Fruit fly (Drosophila melanogaster) whole organism, prepupa: ENCODE measurements around the gene GluProRS.

Source experiments
- CG10669 ChIP-seq: fragments of 200-800 bp; sonication (Bioruptor generic); optimal IDR thresholded peaks from 3 replicates; lab custom pipeline; 2018; ENCODE audit warnings: missing biosample characterization, mild to moderate bottlenecking, missing genetic modification characterization, moderate library complexity
- CG11294 ChIP-seq: fragments of 200-800 bp; sonication (Bioruptor generic); IDR thresholded peaks from 2 replicates; pipeline ENCODE4 v1.3.6; 2022; ENCODE audit warnings: missing biosample characterization, missing genetic modification characterization
- CG11762 ChIP-seq: fragments of 200-800 bp; sonication (Bioruptor generic); optimal IDR thresholded peaks from 3 replicates; lab custom pipeline; 2016; ENCODE audit warnings: missing biosample characterization, missing genetic modification characterization; ENCODE audit not compliant: insufficient read depth
- CG15336 ChIP-seq: fragments of 200-800 bp; sonication (Bioruptor generic); IDR thresholded peaks from 2 replicates; pipeline ENCODE4 v1.3.6; 2022; ENCODE audit warnings: missing biosample characterization, missing genetic modification characterization
- CG1621 ChIP-seq: fragments of 200-800 bp; sonication (Bioruptor generic); optimal IDR thresholded peaks from 3 replicates; lab custom pipeline; 2018; ENCODE audit warnings: missing biosample characterization, mild to moderate bottlenecking, missing genetic modification characterization
- CG16779 ChIP-seq: fragments of 200-800 bp; sonication (Bioruptor generic); optimal IDR thresholded peaks from 3 replicates; lab custom pipeline; 2017; ENCODE audit warnings: missing biosample characterization, mild to moderate bottlenecking, missing genetic modification characterization
- CG3032 ChIP-seq: fragments of 200-800 bp; optimal IDR thresholded peaks from 2 replicates; lab custom pipeline; 2019; ENCODE audit warnings: missing biosample characterization, mild to moderate bottlenecking, missing genetic modification characterization, moderate library complexity
- CG31627 ChIP-seq: fragments of 200-800 bp; sonication (Bioruptor generic); optimal IDR thresholded peaks from 3 replicates; lab custom pipeline; 2016; ENCODE audit warnings: missing biosample characterization, missing genetic modification characterization
- CG32006 ChIP-seq: fragments of 200-800 bp; sonication (Bioruptor generic); optimal IDR thresholded peaks from 3 replicates; lab custom pipeline; 2017; ENCODE audit warnings: missing biosample characterization, mild to moderate bottlenecking, missing genetic modification characterization
- CG34406 ChIP-seq: fragments of 200-800 bp; sonication (Bioruptor generic); optimal IDR thresholded peaks from 3 replicates; lab custom pipeline; 2016; ENCODE audit warnings: missing biosample characterization, missing genetic modification characterization
- CG3919 ChIP-seq: fragments of 200-800 bp; sonication (Bioruptor generic); optimal IDR thresholded peaks from 3 replicates; lab custom pipeline; 2016; ENCODE audit warnings: missing biosample characterization, missing genetic modification characterization
- CG6163 ChIP-seq: fragments of 200-800 bp; sonication (Bioruptor generic); IDR thresholded peaks from 3 replicates; pipeline ENCODE4 v1.3.6; 2022; ENCODE audit warnings: missing biosample characterization, missing genetic modification characterization
- CG6276 ChIP-seq: fragments of 200-800 bp; sonication (Bioruptor generic); optimal IDR thresholded peaks from 2 replicates; lab custom pipeline; 2017; ENCODE audit warnings: missing biosample characterization, mild to moderate bottlenecking, missing genetic modification characterization
- CG6808 ChIP-seq: fragments of 200-800 bp; sonication (Bioruptor generic); optimal IDR thresholded peaks from 3 replicates; lab custom pipeline; 2017; ENCODE audit warnings: missing biosample characterization, missing genetic modification characterization, mild to moderate bottlenecking, moderate library complexity, missing genetic modification reagents
- CG6854 ChIP-seq: fragments of 200-800 bp; sonication (Bioruptor generic); optimal IDR thresholded peaks from 2 replicates; lab custom pipeline; 2017; ENCODE audit warnings: missing biosample characterization, mild to moderate bottlenecking, missing genetic modification characterization
- CG7368 ChIP-seq: fragments of 200-800 bp; sonication (Bioruptor generic); optimal IDR thresholded peaks from 3 replicates; lab custom pipeline; 2016; ENCODE audit warnings: missing biosample characterization, missing genetic modification characterization
- CG8119 ChIP-seq: fragments of 200-800 bp; sonication (Bioruptor generic); IDR thresholded peaks from 3 replicates; pipeline ENCODE4 v1.3.6; 2022; ENCODE audit warnings: missing biosample characterization, missing genetic modification characterization
- CG8319 ChIP-seq: fragments of 200-800 bp; sonication (Bioruptor generic); optimal IDR thresholded peaks from 3 replicates; lab custom pipeline; 2016; ENCODE audit warnings: missing biosample characterization, missing genetic modification characterization
- CG8632 ChIP-seq: fragments of 200-800 bp; sonication (Bioruptor generic); optimal IDR thresholded peaks from 3 replicates; lab custom pipeline; 2016; ENCODE audit warnings: missing biosample characterization, missing genetic modification characterization
- CG9139 ChIP-seq: fragments of 200-800 bp; sonication (Bioruptor generic); optimal IDR thresholded peaks from 3 replicates; lab custom pipeline; 2017; ENCODE audit warnings: missing biosample characterization, mild to moderate bottlenecking, missing genetic modification characterization
- Eip75B ChIP-seq: fragments of 200-800 bp; sonication (Bioruptor generic); optimal IDR thresholded peaks from 3 replicates; lab custom pipeline; 2016; ENCODE audit warnings: missing biosample characterization, missing genetic modification characterization
- Eip78C ChIP-seq: fragments of 200-800 bp; sonication (Bioruptor generic); peaks from one replicate; lab custom pipeline; 2016; ENCODE audit warnings: missing biosample characterization, missing genetic modification characterization
- Eip93F ChIP-seq: fragments of 200-800 bp; sonication (Bioruptor generic); optimal IDR thresholded peaks from 2 replicates; lab custom pipeline; 2016; ENCODE audit warnings: missing biosample characterization, mild to moderate bottlenecking, missing genetic modification characterization
- Ets21C ChIP-seq: fragments of 200-800 bp; sonication (Bioruptor generic); optimal IDR thresholded peaks from 3 replicates; lab custom pipeline; 2016; ENCODE audit warnings: missing biosample characterization, missing genetic modification characterization
- Ets96B ChIP-seq: fragments of 200-800 bp; optimal IDR thresholded peaks from 2 replicates; lab custom pipeline; 2019; ENCODE audit warnings: missing biosample characterization, mild to moderate bottlenecking, missing genetic modification characterization, moderate library complexity
- Gug ChIP-seq: fragments of 200-800 bp; sonication (Bioruptor generic); IDR thresholded peaks from 2 replicates; pipeline ENCODE4 v1.3.6; 2022; ENCODE audit warnings: missing biosample characterization, missing genetic modification characterization
- Hr38 ChIP-seq: sonication (Bioruptor generic); optimal IDR thresholded peaks from 2 replicates; lab custom pipeline; 2016; ENCODE audit warnings: missing biosample characterization, missing genetic modification characterization
- Hr39 ChIP-seq: fragments of 200-800 bp; sonication (Bioruptor generic); optimal IDR thresholded peaks from 2 replicates; lab custom pipeline; 2016; ENCODE audit warnings: missing biosample characterization, missing genetic modification characterization
- Hr4 ChIP-seq: fragments of 200-800 bp; sonication (Bioruptor generic); optimal IDR thresholded peaks from 3 replicates; lab custom pipeline; 2016; ENCODE audit warnings: missing biosample characterization, missing genetic modification characterization
- Met ChIP-seq: fragments of 200-800 bp; sonication (Bioruptor generic); optimal IDR thresholded peaks from 3 replicates; lab custom pipeline; 2016; ENCODE audit warnings: missing biosample characterization, missing genetic modification characterization
- OdsH ChIP-seq: fragments of 200-800 bp; sonication (Bioruptor generic); optimal IDR thresholded peaks from 3 replicates; lab custom pipeline; 2016; ENCODE audit warnings: missing biosample characterization, missing genetic modification characterization
- Smox ChIP-seq: fragments of 200-800 bp; sonication (Bioruptor generic); optimal IDR thresholded peaks from 3 replicates; lab custom pipeline; 2016; ENCODE audit warnings: missing biosample characterization, missing genetic modification characterization
- Sox102F ChIP-seq: fragments of 200-800 bp; sonication (Bioruptor generic); optimal IDR thresholded peaks from 2 replicates; lab custom pipeline; 2016; ENCODE audit warnings: missing biosample characterization, mild to moderate bottlenecking, missing genetic modification characterization
- Sox14 ChIP-seq: fragments of 200-800 bp; sonication (Bioruptor generic); optimal IDR thresholded peaks from 3 replicates; lab custom pipeline; 2016; ENCODE audit warnings: missing biosample characterization, missing genetic modification characterization
- Sox15 ChIP-seq: fragments of 200-800 bp; sonication (Bioruptor generic); optimal IDR thresholded peaks from 3 replicates; lab custom pipeline; 2016; ENCODE audit warnings: missing biosample characterization, missing genetic modification characterization
- achi ChIP-seq: fragments of 200-800 bp; sonication (Bioruptor generic); optimal IDR thresholded peaks from 3 replicates; lab custom pipeline; 2016; ENCODE audit warnings: missing biosample characterization, missing genetic modification characterization
- acj6 ChIP-seq: fragments of 200-800 bp; sonication (Bioruptor generic); optimal IDR thresholded peaks from 3 replicates; lab custom pipeline; 2016; ENCODE audit warnings: missing biosample characterization, missing genetic modification characterization
- dsx ChIP-seq: fragments of 200-800 bp; optimal IDR thresholded peaks from 3 replicates; lab custom pipeline; 2019; ENCODE audit warnings: missing biosample characterization, mild to moderate bottlenecking, missing genetic modification characterization, moderate library complexity; ENCODE audit not compliant: poor library complexity, severe bottlenecking
- eg ChIP-seq: fragments of 200-800 bp; sonication (Bioruptor generic); IDR thresholded peaks from 3 replicates; pipeline ENCODE4 v1.3.6; 2022; ENCODE audit warnings: missing biosample characterization, missing genetic modification characterization
- esn ChIP-seq: fragments of 200-800 bp; sonication (Bioruptor generic); optimal IDR thresholded peaks from 2 replicates; lab custom pipeline; 2016; ENCODE audit warnings: missing biosample characterization, mild to moderate bottlenecking, missing genetic modification characterization, moderate library complexity
- fd59A ChIP-seq: fragments of 200-800 bp; sonication (Bioruptor generic); optimal IDR thresholded peaks from 2 replicates; lab custom pipeline; 2017; ENCODE audit warnings: missing biosample characterization, mild to moderate bottlenecking, missing genetic modification characterization, missing genetic modification reagents
- fkh ChIP-seq: fragments of 200-800 bp; sonication (Bioruptor generic); optimal IDR thresholded peaks from 3 replicates; lab custom pipeline; 2017; ENCODE audit warnings: missing biosample characterization, mild to moderate bottlenecking, missing genetic modification characterization, moderate library complexity
- lz ChIP-seq: fragments of 200-800 bp; sonication (Bioruptor generic); optimal IDR thresholded peaks from 3 replicates; lab custom pipeline; 2016; ENCODE audit warnings: missing biosample characterization, missing genetic modification characterization
- net ChIP-seq: fragments of 200-800 bp; sonication (Bioruptor generic); optimal IDR thresholded peaks from 3 replicates; lab custom pipeline; 2016; ENCODE audit warnings: missing biosample characterization, missing genetic modification characterization
- pdm3 ChIP-seq: fragments of 200-800 bp; sonication (Bioruptor generic); optimal IDR thresholded peaks from 3 replicates; lab custom pipeline; 2016; ENCODE audit warnings: missing biosample characterization, missing genetic modification characterization
- ss ChIP-seq, 2 experiments: fragments of 200-800 bp; sonication (Bioruptor generic); optimal IDR thresholded peaks; 2 replicates in 1 of 2; 3 replicates in 1 of 2; lab custom pipeline; 2017 to 2018; ENCODE audit warnings: mild to moderate bottlenecking in 2 of 2, missing biosample characterization in 2 of 2, missing genetic modification characterization in 2 of 2, moderate library complexity in 1 of 2
- svp ChIP-seq: fragments of 200-800 bp; sonication (Bioruptor generic); peaks from one replicate; lab custom pipeline; 2016; ENCODE audit warnings: missing biosample characterization, missing genetic modification characterization
- topi ChIP-seq: fragments of 200-800 bp; sonication (Bioruptor generic); optimal IDR thresholded peaks from 3 replicates; lab custom pipeline; 2016; ENCODE audit warnings: missing biosample characterization, missing genetic modification characterization
- vri ChIP-seq: fragments of 200-800 bp; sonication (Bioruptor generic); optimal IDR thresholded peaks from 3 replicates; lab custom pipeline; 2016; ENCODE audit warnings: missing biosample characterization, mild to moderate bottlenecking, missing genetic modification characterization

The GluProRS gene

dm6 chr3R:23942550-23942949 lies 15.6 kb downstream of the GluProRS start (continued):
- TF ChIP-seq esn = no peak

- no peak for TF ChIP-seq fd59A
- no peak for TF ChIP-seq Hr38 (GFP tag; lab: Kevin White, UChicago)
- peak; percentile 44 for TF ChIP-seq CG32006 (GFP tag; lab: Kevin White, UChicago)
- TF ChIP-seq CG8632 (GFP tag; lab: Kevin White, UChicago) = no peak
- TF ChIP-seq CG3032 (tag; lab: Kevin White, UChicago) = no peak
- TF ChIP-seq eg (GFP tag; lab: Robert Waterston, UW) = peak; percentile 70
- TF ChIP-seq Hr39 (GFP tag; lab: Kevin White, UChicago) = peak; percentile 26
- TF ChIP-seq CG6808 (GFP tag; lab: Kevin White, UChicago) = no peak
- TF ChIP-seq CG1621 = no peak
- no peak for TF ChIP-seq CG16779 (tag; lab: Kevin White, UChicago)
- TF ChIP-seq CG15336 = peak; percentile 56
- no peak for TF ChIP-seq CG10669 (GFP tag; lab: Kevin White, UChicago)
- no peak for TF ChIP-seq CG34406 (GFP tag; lab: Kevin White, UChicago)
- TF ChIP-seq ss (GFP tag; optimal IDR thresholded peaks at IDR 0.05; lab: Kevin White, UChicago) = no peak
- TF ChIP-seq CG9139 = no peak
- peak; percentile 23 for TF ChIP-seq CG3919
- TF ChIP-seq Sox15 = no peak
- no peak for TF ChIP-seq dsx (GFP tag; lab: Kevin White, UChicago)
- TF ChIP-seq Ets21C (GFP tag; lab: Kevin White, UChicago) = no peak
- peak; percentile 53 for TF ChIP-seq Hr4
- no peak for TF ChIP-seq Ets96B (tag; lab: Kevin White, UChicago)
- peak; percentile 78 for TF ChIP-seq Eip78C (GFP tag; lab: Kevin White, UChicago)
- TF ChIP-seq vri = peak; percentile 55
- TF ChIP-seq Smox (GFP tag; lab: Kevin White, UChicago) = no peak
- peak; percentile 34 for TF ChIP-seq Eip75B (GFP tag; lab: Kevin White, UChicago)
- peak; percentile 28 for TF ChIP-seq svp (GFP tag; lab: Kevin White, UChicago)
- TF ChIP-seq Met (GFP tag; lab: Kevin White, UChicago) = peak; percentile 58
- no peak for TF ChIP-seq acj6 (GFP tag; lab: Kevin White, UChicago)
- TF ChIP-seq fkh (GFP tag; lab: Kevin White, UChicago) = peak; percentile 29
- no peak for TF ChIP-seq Eip93F (GFP tag; lab: Kevin White, UChicago)
- TF ChIP-seq lz = peak; percentile 38
- no peak; the same call in 1 of the 2 replicates for TF ChIP-seq Gug (GFP tag; lab: Robert Waterston, UW)
- peak; percentile 50 for TF ChIP-seq CG6276
- peak; percentile 17 for TF ChIP-seq achi
- peak; percentile 43; the same call in 2 of the 3 replicates for TF ChIP-seq CG6163 (GFP tag; lab: Robert Waterston, UW)
- TF ChIP-seq net = peak; percentile 26
- TF ChIP-seq esn = peak; percentile 40
- no peak for TF ChIP-seq CG8319 (GFP tag; lab: Kevin White, UChicago)
- TF ChIP-seq CG31627 = no peak
- TF ChIP-seq CG8119 (GFP tag; lab: Robert Waterston, UW) = peak; percentile 57; the same call in 2 of the 3 replicates
- no peak for TF ChIP-seq CG11762 (GFP tag; lab: Kevin White, UChicago)
- 0 out of 2 replicates have a peak, but pooled peaks have one; percentile 15 for TF ChIP-seq CG11294
- peak; percentile 27 for TF ChIP-seq OdsH (GFP tag; lab: Kevin White, UChicago)
- TF ChIP-seq Sox14 (GFP tag; lab: Kevin White, UChicago) = peak; percentile 28
- no peak for TF ChIP-seq CG6854
- peak; percentile 25 for TF ChIP-seq topi (GFP tag; lab: Kevin White, UChicago)
- peak; percentile 16 for TF ChIP-seq pdm3 (GFP tag; lab: Kevin White, UChicago)
- no peak for TF ChIP-seq CG7368 (GFP tag; lab: Kevin White, UChicago)
- no peak for TF ChIP-seq Sox102F (GFP tag; lab: Kevin White, UChicago)
Observed at dm6 chr3R:23941643-23942424, 16.4 kb downstream of the GluProRS start.
